Fruit fly (Drosophila melanogaster): ENCODE measurements around the gene Jon65Aii.

Jon65Aii gene

dm6 chr3L:6062860-6063607, 10.9 kb downstream of the Jon65Aii start, which contains the start of gene CG10472:
Gene CG10472, minus strand, starts transcription at chr3L:6062910.
- no peak for TF ChIP-seq Ets98B (GFP tag; IDR thresholded peaks at IDR 0.05)
- no peak for TF ChIP-seq CG4496 (GFP tag; IDR thresholded peaks at IDR 0.05)
- no peak for TF ChIP-seq Snoo (tag; optimal IDR thresholded peaks at IDR 0.05)
- no peak for TF ChIP-seq CG14655 (GFP tag; optimal IDR thresholded peaks at IDR 0.05)
- no peak for TF ChIP-seq EcR (GFP tag; optimal IDR thresholded peaks at IDR 0.05)
- TF ChIP-seq CG17806 (tag; optimal IDR thresholded peaks at IDR 0.05), result no peak
- no peak for TF ChIP-seq Pif1B (GFP tag; optimal IDR thresholded peaks at IDR 0.05)
- TF ChIP-seq D1 (tag; optimal IDR thresholded peaks at IDR 0.05), result no peak
- no peak for TF ChIP-seq CG15710 (tag; optimal IDR thresholded peaks at IDR 0.05)
- TF ChIP-seq Pif1A (GFP tag; optimal IDR thresholded peaks at IDR 0.05), result no peak
- TF ChIP-seq CG8301 (tag; optimal IDR thresholded peaks at IDR 0.05), result no peak
- TF ChIP-seq gl (tag; optimal IDR thresholded peaks at IDR 0.05), result no peak
- TF ChIP-seq CG9948 (tag; optimal IDR thresholded peaks at IDR 0.05), result no peak

- TF ChIP-seq Snoo (tag; optimal IDR thresholded peaks at IDR 0.05), result peak; percentile 28
- no peak for TF ChIP-seq Ets98B (GFP tag; IDR thresholded peaks at IDR 0.05)
- TF ChIP-seq CG15710 (tag; optimal IDR thresholded peaks at IDR 0.05), result no peak
- TF ChIP-seq CG4496 (GFP tag; IDR thresholded peaks at IDR 0.05), result peak; percentile 54
- no peak for TF ChIP-seq CG17806 (tag; optimal IDR thresholded peaks at IDR 0.05)
- TF ChIP-seq CG34367 (tag; optimal IDR thresholded peaks at IDR 0.05), result no peak
- no peak for TF ChIP-seq CG8159 (tag; optimal IDR thresholded peaks at IDR 0.05)
Observed at dm6 chr3L:6065881-6066389, 13.8 kb downstream of the Jon65Aii start, which contains the start of gene CG42269. Gene CG42269, plus strand, starts transcription at chr3L:6066296.

- no peak for TF ChIP-seq CG4496 (GFP tag; IDR thresholded peaks at IDR 0.05)
- TF ChIP-seq fd96Ca (GFP tag; IDR thresholded peaks at IDR 0.05), result 0 out of 3 replicates have a peak, but pooled peaks have one; percentile 20
Observed at dm6 chr3L:6068178-6068577, 16.1 kb downstream of the Jon65Aii start.

- TF ChIP-seq EcR (GFP tag; optimal IDR thresholded peaks at IDR 0.05) (no peak), CG8301 (tag; optimal IDR thresholded peaks at IDR 0.05) (no peak), Snoo (tag; optimal IDR thresholded peaks at IDR 0.05) (no peak), D1 (tag; optimal IDR thresholded peaks at IDR 0.05) (no peak), CG8159 (tag; optimal IDR thresholded peaks at IDR 0.05) (no peak), CG4496 (GFP tag; IDR thresholded peaks at IDR 0.05) (no peak), CG13204 (GFP tag; optimal IDR thresholded peaks at IDR 0.05) (no peak), CG10348 (GFP tag; IDR thresholded peaks at IDR 0.05) (no peak), Ets98B (GFP tag; IDR thresholded peaks at IDR 0.05) (no peak), CG14655 (GFP tag; optimal IDR thresholded peaks at IDR 0.05) (no peak), CG12605 (GFP tag; IDR thresholded peaks at IDR 0.05) (no peak), CG32121 (GFP tag; IDR thresholded peaks at IDR 0.05) (no peak), Pif1B (GFP tag; optimal IDR thresholded peaks at IDR 0.05) (no peak), Pif1A (GFP tag; optimal IDR thresholded peaks at IDR 0.05) (no peak), CG17806 (tag; optimal IDR thresholded peaks at IDR 0.05) (no peak), gl (tag; optimal IDR thresholded peaks at IDR 0.05) (no peak), CG9948 (tag; optimal IDR thresholded peaks at IDR 0.05) (no peak), fd96Ca (GFP tag; IDR thresholded peaks at IDR 0.05) (no peak), CG34367 (tag; optimal IDR thresholded peaks at IDR 0.05) (no peak)
Observed at dm6 chr3L:6070119-6070518, 18.0 kb downstream of the Jon65Aii start.

dm6 chr3L:6071454-6072189, 19.5 kb downstream of the Jon65Aii start, which contains the start of gene CG6602:
Gene CG6602, plus strand, starts transcription at chr3L:6072139.
- TF ChIP-seq CG15710 (tag; optimal IDR thresholded peaks at IDR 0.05) (peak; percentile 44), CG17806 (tag; optimal IDR thresholded peaks at IDR 0.05) (no peak), CG4496 (GFP tag; IDR thresholded peaks at IDR 0.05) (peak; percentile 78), CG34367 (tag; optimal IDR thresholded peaks at IDR 0.05) (peak; percentile 41), Snoo (tag; optimal IDR thresholded peaks at IDR 0.05) (peak; percentile 79), Pif1A (GFP tag; optimal IDR thresholded peaks at IDR 0.05) (no peak), CG8159 (tag; optimal IDR thresholded peaks at IDR 0.05) (peak; percentile 28)

dm6 chr3L:6074975-6075692, 23.0 kb downstream of the Jon65Aii start, which contains the start of the genes CG13295 and CG6610:
Gene CG13295, minus strand, starts transcription at chr3L:6075245.
Gene CG6610, plus strand, starts transcription at chr3L:6075536.
- TF ChIP-seq gl (tag; optimal IDR thresholded peaks at IDR 0.05) (no peak), Snoo (tag; optimal IDR thresholded peaks at IDR 0.05) (peak; percentile 41), CG14655 (GFP tag; optimal IDR thresholded peaks at IDR 0.05) (peak; percentile 53), CG34367 (tag; optimal IDR thresholded peaks at IDR 0.05) (peak; percentile 32), Ets98B (GFP tag; IDR thresholded peaks at IDR 0.05) (no peak), Pif1A (GFP tag; optimal IDR thresholded peaks at IDR 0.05) (no peak), CG8159 (tag; optimal IDR thresholded peaks at IDR 0.05) (peak; percentile 69), CG15710 (tag; optimal IDR thresholded peaks at IDR 0.05) (peak; percentile 69), CG17806 (tag; optimal IDR thresholded peaks at IDR 0.05) (peak; percentile 29), CG8301 (tag; optimal IDR thresholded peaks at IDR 0.05) (peak; percentile 27)
